Worm (Caenorhabditis elegans) whole organism, young adult: ENCODE measurements around the gene B0495.9.

Experiments
- F37B4.10 ChIP-seq: fragments of 200-800 bp; sonication (Bioruptor generic); IDR thresholded peaks from 2 replicates; pipeline ENCODE4 v1.3.6; 2022; ENCODE audit warnings: missing genetic modification characterization, missing compliant biosample characterization
- nhr-90 ChIP-seq: sonication (generic microtip); optimal IDR thresholded peaks from 2 replicates; lab custom pipeline; 2016; ENCODE audit warnings: missing genotype, mild to moderate bottlenecking, missing genetic modification characterization, missing compliant biosample characterization
- sdz-38 ChIP-seq: sonication (generic microtip); optimal IDR thresholded peaks from 2 replicates; lab custom pipeline; 2016; ENCODE audit warnings: missing genotype, missing genetic modification characterization, missing compliant biosample characterization
- snpc-4 ChIP-seq, 5 experiments: fragments of 150-350 bp in 1 of 5; sonication (generic microtip) in 4 of 5; optimal IDR thresholded peaks; 2 replicates each; lab custom pipeline; 2014 to 2018; ENCODE audit warnings: missing genetic modification characterization in 5 of 5, missing biosample characterization in 3 of 5, antibody characterized with exemption in 2 of 5, mild to moderate bottlenecking in 2 of 5, missing compliant biosample characterization in 2 of 5, missing genotype in 2 of 5, moderate library complexity in 2 of 5, missing genetic modification reagents in 1 of 5
- ztf-26 ChIP-seq: sonication (generic microtip); optimal IDR thresholded peaks from 2 replicates; lab custom pipeline; 2017; ENCODE audit warnings: missing genetic modification characterization, missing compliant biosample characterization

DNA sequence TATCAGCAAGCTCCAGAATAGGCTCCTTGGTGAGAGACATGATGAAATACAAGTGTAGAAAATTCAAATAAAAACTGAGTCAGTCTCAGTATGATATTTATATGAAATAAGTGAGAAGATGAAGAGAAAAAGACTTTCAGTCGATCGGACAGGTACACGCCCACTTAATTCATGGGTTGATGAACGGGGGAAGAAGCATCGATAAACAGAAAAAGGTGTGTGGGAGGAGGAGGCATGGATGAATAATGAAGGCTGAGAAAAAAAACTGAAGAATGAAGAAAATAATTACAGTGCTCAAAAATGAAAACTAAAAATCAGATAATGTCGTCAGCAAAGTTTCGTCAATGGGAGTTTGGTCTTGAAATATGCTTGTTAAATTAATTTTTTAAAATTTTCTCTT, 45.0 kb upstream of the B0495.9 start, which contains the start of gene trx-1:
- no peak for TF ChIP-seq ztf-26 (tag; lab: Kevin White, UChicago)
- no peak for TF ChIP-seq F37B4.10 (GFP tag; lab: Robert Waterston, UW)
- no peak for TF ChIP-seq nhr-90 (tag; lab: Kevin White, UChicago)
- TF ChIP-seq sdz-38 (tag; lab: Kevin White, UChicago), result no peak
- TF ChIP-seq snpc-4 (GFP tag; optimal IDR thresholded peaks at IDR 0.05; lab: Kevin White, UChicago), result no peak
- no peak for TF ChIP-seq snpc-4 (tag; optimal IDR thresholded peaks at IDR 0.05; lab: Kevin White, UChicago)
